Worm (Caenorhabditis elegans): ENCODE measurements around the gene tag-343.

Gene tag-343

ce11 chrX:16674632-16675031, at the start of gene tag-343:
Gene tag-343, minus strand, starts transcription at chrX:16674732.
- no peak for TF ChIP-seq ceh-9 (tag; optimal IDR thresholded peaks at IDR 0.05)
- TF ChIP-seq ama-1 (optimal IDR thresholded peaks at IDR 0.05): no peak
- no peak for TF ChIP-seq ceh-18 (tag; optimal IDR thresholded peaks at IDR 0.05)
- no peak for TF ChIP-seq ceh-31 (tag; optimal IDR thresholded peaks at IDR 0.05)
- TF ChIP-seq odd-2 (tag; optimal IDR thresholded peaks at IDR 0.05): no peak
- no peak for TF ChIP-seq ceh-45 (GFP tag; IDR thresholded peaks at IDR 0.05)
- TF ChIP-seq dve-1 (tag; optimal IDR thresholded peaks at IDR 0.05): no peak
- TF ChIP-seq ceh-14 (tag; optimal IDR thresholded peaks at IDR 0.05): no peak
- TF ChIP-seq pag-3 (tag; optimal IDR thresholded peaks at IDR 0.05; ENCODE audit: borderline replicate concordance): no peak

- TF ChIP-seq C08G9.2 (tag; optimal IDR thresholded peaks at IDR 0.05) (no peak), odd-2 (tag; optimal IDR thresholded peaks at IDR 0.05) (no peak), zip-5 (tag; optimal IDR thresholded peaks at IDR 0.05) (no peak), ceh-45 (GFP tag; IDR thresholded peaks at IDR 0.05) (no peak), pros-1 (tag; optimal IDR thresholded peaks at IDR 0.05) (no peak), ttx-3 (tag; optimal IDR thresholded peaks at IDR 0.05) (no peak), tbx-7 (tag; optimal IDR thresholded peaks at IDR 0.05) (no peak), lim-6 (tag; optimal IDR thresholded peaks at IDR 0.05) (no peak), ceh-31 (tag; optimal IDR thresholded peaks at IDR 0.05) (no peak), gmeb-2 (tag; optimal IDR thresholded peaks at IDR 0.05) (no peak), dmd-4 (tag; optimal IDR thresholded peaks at IDR 0.05; ENCODE audit: borderline replicate concordance) (no peak), nhr-232 (tag; optimal IDR thresholded peaks at IDR 0.05) (no peak), ahr-1 (tag; optimal IDR thresholded peaks at IDR 0.05) (no peak), rnt-1 (tag; optimal IDR thresholded peaks at IDR 0.05) (no peak), F13H6.1 (tag; optimal IDR thresholded peaks at IDR 0.05) (no peak), unc-42 (tag; optimal IDR thresholded peaks at IDR 0.05) (no peak), ref-2 (tag; optimal IDR thresholded peaks at IDR 0.05) (no peak)
These were observed 47.4 kb upstream of the tag-343 start for ce11 chrX:16721930-16722329.

ce11 chrX:16715938-16716337, 41.4 kb upstream of the tag-343 start:
- no peak for TF ChIP-seq odd-2 (tag; optimal IDR thresholded peaks at IDR 0.05)

ce11 chrX:16711381-16711780, 36.8 kb upstream of the tag-343 start, which contains the start of gene lgc-53:
Gene lgc-53, plus strand, starts transcription at chrX:16711681.
- TF ChIP-seq K02D7.2 (tag; optimal IDR thresholded peaks at IDR 0.05) (no peak), ceh-45 (GFP tag; IDR thresholded peaks at IDR 0.05) (no peak), F13H6.1 (tag; optimal IDR thresholded peaks at IDR 0.05) (no peak), C08G9.2 (tag; optimal IDR thresholded peaks at IDR 0.05) (no peak), hlh-15 (tag; optimal IDR thresholded peaks at IDR 0.05) (no peak), fkh-6 (tag; optimal IDR thresholded peaks at IDR 0.05) (no peak), sdc-2 (tag; optimal IDR thresholded peaks at IDR 0.05) (no peak), ceh-2 (tag; optimal IDR thresholded peaks at IDR 0.05) (no peak), C38D4.7 (GFP tag; optimal IDR thresholded peaks at IDR 0.05) (no peak), ceh-24 (tag; optimal IDR thresholded peaks at IDR 0.05) (no peak)

- TF ChIP-seq ceh-6 (GFP tag; optimal IDR thresholded peaks at IDR 0.05) (no peak), ceh-31 (tag; optimal IDR thresholded peaks at IDR 0.05) (no peak), nhr-232 (tag; optimal IDR thresholded peaks at IDR 0.05) (no peak), K09A11.1 (tag; optimal IDR thresholded peaks at IDR 0.05; ENCODE audit: insufficient read depth) (no peak), unc-86 (tag; optimal IDR thresholded peaks at IDR 0.05) (no peak), elt-4 (tag; optimal IDR thresholded peaks at IDR 0.05) (no peak)
These were observed 31.1 kb upstream of the tag-343 start for ce11 chrX:16705607-16706006.

DNA sequence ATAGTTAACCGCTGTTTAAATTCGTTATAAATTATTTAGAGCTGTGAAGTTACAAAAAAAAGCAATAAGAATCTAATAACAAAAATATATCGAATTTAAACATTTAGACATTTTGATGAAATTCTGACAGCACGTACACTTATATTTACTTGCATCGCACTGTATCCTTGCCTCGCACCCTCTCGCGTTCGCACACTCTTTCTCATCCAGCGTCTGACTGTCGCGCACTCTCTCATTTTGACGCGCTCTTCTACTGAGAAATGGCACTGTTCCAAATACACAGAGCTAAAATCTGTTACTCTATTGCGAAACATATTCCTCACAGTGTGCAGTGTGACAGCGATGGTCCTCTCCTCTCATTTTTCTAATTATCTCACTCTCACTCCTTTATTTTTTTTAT, 29.6 kb upstream of the tag-343 start:
- no peak for TF ChIP-seq unc-3 (GFP tag; conservative IDR thresholded peaks at IDR 0.05)
- no peak for TF ChIP-seq unc-3 (tag; optimal IDR thresholded peaks at IDR 0.05)
- TF ChIP-seq unc-55 (GFP tag; optimal IDR thresholded peaks at IDR 0.05): peak; percentile 87
